Worm (Caenorhabditis elegans) whole organism, young adult: Measurements from ENCODE around the gene C33A12.19.

Experiments
- F57C9.4 ChIP-seq: sonication (generic microtip); optimal IDR thresholded peaks from 2 replicates; lab custom pipeline; 2017; ENCODE audit warnings: mild to moderate bottlenecking, missing genetic modification characterization, missing compliant biosample characterization
- Y53G8AR.9 ChIP-seq: fragments of 200-800 bp; sonication (Bioruptor generic); conservative IDR thresholded peaks from 2 replicates; pipeline ENCODE4 v1.3.6; 2022; ENCODE audit warnings: missing genetic modification reagents, missing genetic modification characterization, missing compliant biosample characterization
- ama-1 ChIP-seq, 3 experiments: fragments of 150-350 bp in 1 of 3; sonication (generic microtip) in 2 of 3; optimal IDR thresholded peaks; 2 replicates each; lab custom pipeline; 2014 to 2018; ENCODE audit warnings: missing biosample characterization in 2 of 3, missing genetic modification characterization in 2 of 3, missing genetic modification reagents in 2 of 3
- fkh-3 ChIP-seq: sonication (generic microtip); optimal IDR thresholded peaks from 2 replicates; lab custom pipeline; 2016; ENCODE audit warnings: mild to moderate bottlenecking, missing genetic modification characterization, missing compliant biosample characterization
- mel-28 ChIP-seq: sonication (generic microtip); optimal IDR thresholded peaks from 2 replicates; lab custom pipeline; 2016; ENCODE audit warnings: borderline replicate concordance, mild to moderate bottlenecking, missing genetic modification characterization, missing compliant biosample characterization
- pha-4 ChIP-seq: fragments of 150-350 bp; sonication (generic microtip); optimal IDR thresholded peaks from 2 replicates; lab custom pipeline; 2014; ENCODE audit warnings: missing biosample characterization, missing genetic modification reagents, missing genetic modification characterization
- rpc-1 ChIP-seq, 2 experiments: fragments of 150-350 bp in 1 of 2; sonication (generic microtip) in 1 of 2; optimal IDR thresholded peaks; 2 replicates each; lab custom pipeline; 2014 to 2018; ENCODE audit warnings: missing biosample characterization in 1 of 2, missing genetic modification characterization in 1 of 2, missing genetic modification reagents in 1 of 2, missing genotype in 1 of 2
- unc-62 ChIP-seq: fragments of 150-350 bp; optimal IDR thresholded peaks from 2 replicates; lab custom pipeline; 2014; ENCODE audit warnings: missing biosample characterization, missing genetic modification reagents, missing genetic modification characterization
- ztf-28 ChIP-seq: fragments of 200-800 bp; sonication (Bioruptor generic); IDR thresholded peaks from 2 replicates; pipeline ENCODE4 v1.3.6; 2022; ENCODE audit warnings: missing genetic modification reagents, missing genetic modification characterization, missing compliant biosample characterization

- TF ChIP-seq F57C9.4 (tag; lab: Kevin White, UChicago) (no peak), rpc-1 (optimal IDR thresholded peaks at IDR 0.05; lab: Kevin White, UChicago) (no peak), rpc-1 (tag; optimal IDR thresholded peaks at IDR 0.05; lab: Kevin White, UChicago) (no peak), ama-1 (optimal IDR thresholded peaks at IDR 0.05; lab: Kevin White, UChicago) (no peak), ama-1 (GFP tag; optimal IDR thresholded peaks at IDR 0.05; lab: Kevin White, UChicago) (no peak), pha-4 (tag; lab: Kevin White, UChicago) (no peak), ztf-28 (GFP tag; lab: Robert Waterston, UW) (no peak), mel-28 (no peak), unc-62 (GFP tag; lab: Kevin White, UChicago) (no peak), fkh-3 (no peak), Y53G8AR.9 (GFP tag; lab: Robert Waterston, UW) (no peak)
Measured at ce11 chrIV:9490320-9490719, 26.5 kb upstream of the C33A12.19 start, which contains the start of gene sru-6.
